Fruit fly (Drosophila melanogaster): ENCODE results near the gene CG4239.

Gene CG4239

dm6 chrX:16422466-16423124 lies 37.5 kb downstream of the CG4239 start, which contains the start of gene hang (continued):
- TF ChIP-seq CG12659 (GFP tag; optimal IDR thresholded peaks at IDR 0.05) (peak; percentile 85), mam (GFP tag; optimal IDR thresholded peaks at IDR 0.05) (peak; percentile 34), HLH54F (GFP tag; optimal IDR thresholded peaks at IDR 0.05) (no peak), E2f2 (GFP tag; IDR thresholded peaks at IDR 0.05) (peak; percentile 71), Xbp1 (GFP tag; optimal IDR thresholded peaks at IDR 0.05) (peak; percentile 23), p53 (GFP tag; optimal IDR thresholded peaks at IDR 0.05) (peak; percentile 14), Bdp1 (GFP tag; optimal IDR thresholded peaks at IDR 0.05) (no peak), HmgZ (tag; optimal IDR thresholded peaks at IDR 0.05) (peak; percentile 34), insv (GFP tag; optimal IDR thresholded peaks at IDR 0.05) (peak in 1 of 2 experiments; percentile 75), dm (GFP tag; optimal IDR thresholded peaks at IDR 0.05) (peak; percentile 3), wdn (GFP tag; IDR thresholded peaks at IDR 0.05) (0 out of 2 replicates have a peak, but pooled peaks have one; percentile 30), tap (tag; optimal IDR thresholded peaks at IDR 0.05) (no peak), CG4730 (GFP tag; IDR thresholded peaks at IDR 0.05) (no peak), ara (GFP tag; IDR thresholded peaks at IDR 0.05) (no peak), CG13287 (GFP tag; IDR thresholded peaks at IDR 0.05; ENCODE audit: partially characterized antibody) (peak; percentile 79), az2 (GFP tag; optimal IDR thresholded peaks at IDR 0.05) (no peak), gcm2 (GFP tag; optimal IDR thresholded peaks at IDR 0.05) (no peak), CG10274 (GFP tag; optimal IDR thresholded peaks at IDR 0.05) (no peak), Deaf1 (tag; optimal IDR thresholded peaks at IDR 0.05) (peak; percentile 47), CG32767 (GFP tag; IDR thresholded peaks at IDR 0.05) (no peak), CG10543 (GFP tag; optimal IDR thresholded peaks at IDR 0.05) (peak; percentile 75), CG1647 (GFP tag; optimal IDR thresholded peaks at IDR 0.05) (no peak), nmo (GFP tag; optimal IDR thresholded peaks at IDR 0.05) (no peak), Chrac-16 (GFP tag; optimal IDR thresholded peaks at IDR 0.05) (no peak), Adf1 (GFP tag; IDR thresholded peaks at IDR 0.05) (no peak; the same call in 1 of the 2 replicates), CG16863 (GFP tag; optimal IDR thresholded peaks at IDR 0.05) (no peak), CG7987 (GFP tag; optimal IDR thresholded peaks at IDR 0.05) (peak; percentile 72), CG11398 (GFP tag; optimal IDR thresholded peaks at IDR 0.05) (peak; percentile 19), pzg (GFP tag; optimal IDR thresholded peaks at IDR 0.05) (peak; percentile 92), Ada2b (GFP tag; IDR thresholded peaks at IDR 0.05) (no peak), CG18011 (GFP tag; optimal IDR thresholded peaks at IDR 0.05) (no peak), cad (GFP tag; optimal IDR thresholded peaks at IDR 0.05) (no peak), zfh1 (GFP tag; IDR thresholded peaks at IDR 0.05) (peak; percentile 49; the same call in 1 of the 3 replicates), gcm (GFP tag; optimal IDR thresholded peaks at IDR 0.05) (no peak), CG7271 (tag; optimal IDR thresholded peaks at IDR 0.05) (peak; percentile 20), CG4854 (GFP tag; optimal IDR thresholded peaks at IDR 0.05) (no peak), Mad (GFP tag; optimal IDR thresholded peaks at IDR 0.05) (peak; percentile 41), fd3F (GFP tag; optimal IDR thresholded peaks at IDR 0.05) (no peak), CG34224 (GFP tag; IDR thresholded peaks at IDR 0.05; ENCODE audit: partially characterized antibody) (no peak; the same call in 2 of the 3 replicates), MBD-R2 (GFP tag; IDR thresholded peaks at IDR 0.05) (peak; percentile 29; the same call in 1 of the 2 replicates), CG17359 (tag; optimal IDR thresholded peaks at IDR 0.05) (peak; percentile 13), Bteb2 (GFP tag; optimal IDR thresholded peaks at IDR 0.05) (no peak), Oli (tag; optimal IDR thresholded peaks at IDR 0.05) (no peak), ato (GFP tag; IDR thresholded peaks at IDR 0.05; ENCODE audit: partially characterized antibody) (peak; percentile 82), salm (tag; optimal IDR thresholded peaks at IDR 0.05) (peak; percentile 27), Med (GFP tag) (peak; percentile 96), usp (GFP tag; optimal IDR thresholded peaks at IDR 0.05) (no peak), CG3407 (GFP tag; optimal IDR thresholded peaks at IDR 0.05) (peak; percentile 24), CG13123 (GFP tag; optimal IDR thresholded peaks at IDR 0.05) (no peak), CG12744 (GFP tag; optimal IDR thresholded peaks at IDR 0.05) (no peak)

Measured in whole organism, embryonic.